Worm (Caenorhabditis elegans): ENCODE results near the gene C33A12.19.

ce11 chrIV:9513360-9513777 lies 3.4 kb upstream of the C33A12.19 start:
- TF ChIP-seq W03F9.2 (tag; optimal IDR thresholded peaks at IDR 0.05) (peak; percentile 28), him-1 (tag; optimal IDR thresholded peaks at IDR 0.05) (no peak), dao-5 (tag; optimal IDR thresholded peaks at IDR 0.05) (no peak)

Data from whole organism, L4/young adult.